Worm (Caenorhabditis elegans): ENCODE results near the gene F37C4.8.

ce11 chrIV:3912598-3912997 is 31.6 kb upstream of the F37C4.8 start, which contains the start of gene F56D6.20:
- TF ChIP-seq klf-2 (GFP tag; conservative IDR thresholded peaks at IDR 0.05), result no peak
- TF ChIP-seq ref-1 (GFP tag; conservative IDR thresholded peaks at IDR 0.05), result no peak
- TF ChIP-seq med-1 (GFP tag; optimal IDR thresholded peaks at IDR 0.05; ENCODE audit: insufficient read depth), result no peak
